Fruit fly (Drosophila melanogaster) whole organism, embryonic: ENCODE measurements around the gene Argl.

Experiments used
- B-H1 ChIP-seq: fragments of 200-800 bp; sonication (Bioruptor generic); IDR thresholded peaks from 3 replicates; pipeline ENCODE4 v1.3.6; 2022; ENCODE audit warnings: missing biosample characterization, missing genetic modification characterization
- Bteb2 ChIP-seq: fragments of 200-800 bp; sonication (Bioruptor generic); optimal IDR thresholded peaks from 2 replicates; lab custom pipeline; 2016; ENCODE audit warnings: missing biosample characterization, missing genetic modification characterization
- C15 ChIP-seq: fragments of 200-800 bp; sonication (Bioruptor generic); IDR thresholded peaks from 3 replicates; pipeline ENCODE4 v1.3.6; 2022; ENCODE audit warnings: missing biosample characterization, missing genetic modification characterization
- CG10209 ChIP-seq: fragments of 200-800 bp; sonication (Bioruptor generic); optimal IDR thresholded peaks from 3 replicates; lab custom pipeline; 2017; ENCODE audit warnings: missing biosample characterization, mild to moderate bottlenecking, missing genetic modification characterization, missing genetic modification reagents
- CG11093 ChIP-seq: fragments of 200-800 bp; sonication (Bioruptor generic); IDR thresholded peaks from 3 replicates; pipeline ENCODE4 v1.3.6; 2022; ENCODE audit warnings: missing biosample characterization, missing genetic modification characterization
- CG11695 ChIP-seq: fragments of 200-800 bp; sonication (Bioruptor generic); IDR thresholded peaks from 3 replicates; pipeline ENCODE4 v1.3.6; 2022; ENCODE audit warnings: missing biosample characterization, missing genetic modification characterization
- CG12104 ChIP-seq: fragments of 200-800 bp; sonication (Bioruptor generic); optimal IDR thresholded peaks from 3 replicates; lab custom pipeline; 2016; ENCODE audit warnings: missing biosample characterization, missing genetic modification characterization
- CG12155 ChIP-seq: fragments of 200-800 bp; sonication (Bioruptor generic); optimal IDR thresholded peaks from 3 replicates; lab custom pipeline; 2016; ENCODE audit warnings: missing biosample characterization, missing genetic modification characterization
- CG13287 ChIP-seq: fragments of 200-800 bp; sonication (Bioruptor generic); IDR thresholded peaks from 2 replicates; pipeline ENCODE4 v1.3.6; 2022; ENCODE audit warnings: missing biosample characterization, missing genetic modification characterization; ENCODE audit not compliant: partially characterized antibody
- CG13894 ChIP-seq: fragments of 200-800 bp; sonication (Bioruptor generic); optimal IDR thresholded peaks from 3 replicates; lab custom pipeline; 2018; ENCODE audit warnings: missing biosample characterization, mild to moderate bottlenecking, missing genetic modification characterization, moderate library complexity
- CG15601 ChIP-seq: fragments of 200-800 bp; sonication (Bioruptor generic); optimal IDR thresholded peaks from 3 replicates; lab custom pipeline; 2019; ENCODE audit warnings: missing biosample characterization, mild to moderate bottlenecking, missing genetic modification characterization, moderate library complexity
- CG17186 ChIP-seq: fragments of 200-800 bp; sonication (Bioruptor generic); optimal IDR thresholded peaks from 3 replicates; lab custom pipeline; 2017; ENCODE audit warnings: missing biosample characterization, missing genetic modification reagents, missing genetic modification characterization
- CG17385 ChIP-seq: fragments of 200-800 bp; sonication (Bioruptor generic); optimal IDR thresholded peaks from 3 replicates; lab custom pipeline; 2018; ENCODE audit warnings: missing biosample characterization, mild to moderate bottlenecking, missing genetic modification characterization
- CG17829 ChIP-seq: fragments of 200-800 bp; optimal IDR thresholded peaks from 2 replicates; lab custom pipeline; 2019; ENCODE audit warnings: missing biosample characterization, mild to moderate bottlenecking, missing genetic modification characterization, moderate library complexity
- CG17912 ChIP-seq: fragments of 200-800 bp; sonication (Bioruptor generic); optimal IDR thresholded peaks from 2 replicates; lab custom pipeline; 2018; ENCODE audit warnings: missing biosample characterization, mild to moderate bottlenecking, missing genetic modification characterization
- CG3065 ChIP-seq: fragments of 200-800 bp; sonication (Bioruptor generic); optimal IDR thresholded peaks from 2 replicates; lab custom pipeline; 2016; ENCODE audit warnings: missing biosample characterization, missing genetic modification characterization
- CG31441 ChIP-seq: fragments of 200-800 bp; sonication (Bioruptor generic); IDR thresholded peaks from 2 replicates; pipeline ENCODE4 v1.3.6; 2022; ENCODE audit warnings: missing biosample characterization, missing genetic modification characterization
- CG32772 ChIP-seq: fragments of 200-800 bp; sonication (Bioruptor generic); IDR thresholded peaks from 2 replicates; pipeline ENCODE4 v1.3.6; 2022; ENCODE audit warnings: missing biosample characterization, missing genetic modification characterization
- CG4617 ChIP-seq: fragments of 200-800 bp; sonication (Bioruptor generic); optimal IDR thresholded peaks from 3 replicates; lab custom pipeline; 2016; ENCODE audit warnings: missing biosample characterization, missing genetic modification characterization, borderline replicate concordance
- CG4820 ChIP-seq: fragments of 200-800 bp; sonication (Bioruptor generic); optimal IDR thresholded peaks from 3 replicates; lab custom pipeline; 2016; ENCODE audit warnings: missing biosample characterization, missing genetic modification characterization
- CG7357 ChIP-seq: fragments of 200-800 bp; sonication (Bioruptor generic); IDR thresholded peaks from 3 replicates; pipeline ENCODE4 v1.3.6; 2022; ENCODE audit warnings: missing biosample characterization, missing genetic modification characterization
- CG7928 ChIP-seq: fragments of 200-800 bp; sonication (Bioruptor generic); optimal IDR thresholded peaks from 2 replicates; lab custom pipeline; 2017; ENCODE audit warnings: missing biosample characterization, mild to moderate bottlenecking, missing genetic modification characterization
- CoRest ChIP-seq: fragments of 200-800 bp; sonication (Bioruptor generic); optimal IDR thresholded peaks from 3 replicates; lab custom pipeline; 2018; ENCODE audit warnings: missing biosample characterization, mild to moderate bottlenecking, missing genetic modification characterization, moderate library complexity
- HLH3B ChIP-seq: fragments of 200-800 bp; sonication (Bioruptor generic); IDR thresholded peaks from 2 replicates; pipeline ENCODE4 v1.3.6; 2022; ENCODE audit warnings: missing biosample characterization, missing genetic modification characterization
- Hand ChIP-seq: fragments of 200-800 bp; sonication (Bioruptor generic); optimal IDR thresholded peaks from 2 replicates; lab custom pipeline; 2017; ENCODE audit warnings: mild to moderate bottlenecking, missing biosample characterization, missing genetic modification reagents, missing genetic modification characterization
- Hmr ChIP-seq: fragments of 200-800 bp; sonication (Bioruptor generic); optimal IDR thresholded peaks from 3 replicates; lab custom pipeline; 2017; ENCODE audit warnings: mild to moderate bottlenecking, missing biosample characterization, missing genetic modification reagents, missing genetic modification characterization
- Lhr ChIP-seq: fragments of 200-800 bp; sonication (Bioruptor generic); optimal IDR thresholded peaks from 3 replicates; lab custom pipeline; 2017; ENCODE audit warnings: mild to moderate bottlenecking, missing biosample characterization, missing genetic modification reagents, missing genetic modification characterization
- Med ChIP-seq: fragments of 200-800 bp; sonication (Bioruptor generic); peaks from one replicate; lab custom pipeline; 2016; ENCODE audit warnings: missing biosample characterization, missing genetic modification characterization, mild to moderate bottlenecking, inconsistent platforms, moderate library complexity
- NFAT ChIP-seq: fragments of 200-800 bp; sonication (Bioruptor generic); IDR thresholded peaks from 2 replicates; pipeline ENCODE4 v1.3.6; 2022; ENCODE audit warnings: missing biosample characterization, missing genetic modification characterization
- Rx ChIP-seq: fragments of 200-800 bp; sonication (Bioruptor generic); IDR thresholded peaks from 2 replicates; pipeline ENCODE4 v1.3.6; 2022; ENCODE audit warnings: missing biosample characterization, missing genetic modification characterization
- Xbp1 ChIP-seq: fragments of 200-800 bp; sonication (Bioruptor generic); optimal IDR thresholded peaks from 3 replicates; lab custom pipeline; 2016; ENCODE audit warnings: missing biosample characterization, mild to moderate bottlenecking, missing genetic modification characterization
- ap ChIP-seq: fragments of 200-800 bp; sonication (Bioruptor generic); IDR thresholded peaks from 2 replicates; pipeline ENCODE4 v1.3.6; 2022; ENCODE audit warnings: missing biosample characterization, missing genetic modification characterization
- bsh ChIP-seq, 2 experiments: fragments of 200-800 bp; sonication (Bioruptor generic); optimal IDR thresholded peaks; 2 replicates each; lab custom pipeline; 2017 to 2018; ENCODE audit warnings: mild to moderate bottlenecking in 2 of 2, missing biosample characterization in 2 of 2, missing genetic modification characterization in 2 of 2, moderate library complexity in 1 of 2
- btn ChIP-seq: fragments of 200-800 bp; sonication (Bioruptor generic); optimal IDR thresholded peaks from 2 replicates; lab custom pipeline; 2016; ENCODE audit warnings: missing biosample characterization, missing genetic modification characterization
- cad ChIP-seq: fragments of >200 bp; optimal IDR thresholded peaks from 2 replicates; lab custom pipeline; 2017; ENCODE audit warnings: missing biosample characterization, missing genetic modification characterization
- cg ChIP-seq: fragments of 200-800 bp; sonication (Bioruptor generic); optimal IDR thresholded peaks from 3 replicates; lab custom pipeline; 2019; ENCODE audit warnings: missing biosample characterization, mild to moderate bottlenecking, missing genetic modification characterization, moderate library complexity
- chm ChIP-seq: fragments of 200-800 bp; sonication (Bioruptor generic); IDR thresholded peaks from 2 replicates; pipeline ENCODE4 v1.3.6; 2022; ENCODE audit warnings: missing biosample characterization, missing genetic modification characterization
- dimm ChIP-seq: fragments of 200-800 bp; sonication (Bioruptor generic); IDR thresholded peaks from 2 replicates; pipeline ENCODE4 v1.3.6; 2022; ENCODE audit warnings: missing biosample characterization, missing genetic modification characterization
- dpn ChIP-seq, 2 experiments: fragments of 200-800 bp; sonication (Bioruptor generic); optimal IDR thresholded peaks; 3 replicates each; lab custom pipeline; 2016; ENCODE audit warnings: missing biosample characterization in 2 of 2, missing genetic modification characterization in 2 of 2
- en ChIP-seq: fragments of 200-800 bp; sonication (Bioruptor generic); optimal IDR thresholded peaks from 2 replicates; lab custom pipeline; 2016; ENCODE audit warnings: missing biosample characterization, missing genetic modification characterization
- fd96Cb ChIP-seq: fragments of 200-800 bp; sonication (Bioruptor generic); optimal IDR thresholded peaks from 2 replicates; lab custom pipeline; 2018; ENCODE audit warnings: missing biosample characterization, mild to moderate bottlenecking, missing genetic modification characterization, moderate library complexity
- ham ChIP-seq: fragments of 200-800 bp; sonication (Bioruptor generic); IDR thresholded peaks from 2 replicates; pipeline ENCODE4 v1.3.6; 2022; ENCODE audit warnings: missing biosample characterization, missing genetic modification characterization
- phol ChIP-seq: fragments of 200-800 bp; sonication (Bioruptor generic); optimal IDR thresholded peaks from 3 replicates; lab custom pipeline; 2018; ENCODE audit warnings: missing biosample characterization, mild to moderate bottlenecking, missing genetic modification characterization, moderate library complexity
- prd ChIP-seq, 3 experiments: fragments of >200 bp in 2 of 3; fragments of 200-800 bp in 1 of 3; sonication (Bioruptor generic) in 1 of 3; optimal IDR thresholded peaks in 2 of 3; IDR thresholded peaks in 1 of 3; 2 replicates in 2 of 3; 3 replicates in 1 of 3; pipeline versions ENCODE4 v1.3.6 to Lab custom; 2017 to 2022; ENCODE audit warnings: missing biosample characterization in 1 of 3, missing genetic modification characterization in 1 of 3
- pros ChIP-seq: fragments of 200-800 bp; sonication (Bioruptor generic); optimal IDR thresholded peaks from 3 replicates; lab custom pipeline; 2019; ENCODE audit warnings: missing biosample characterization, mild to moderate bottlenecking, missing genetic modification characterization, moderate library complexity
- ranshi ChIP-seq: fragments of 200-800 bp; sonication (Bioruptor generic); IDR thresholded peaks from 2 replicates; pipeline ENCODE4 v1.3.6; 2022; ENCODE audit warnings: missing biosample characterization, missing genetic modification characterization
- so ChIP-seq: fragments of 200-800 bp; sonication (Bioruptor generic); IDR thresholded peaks from 3 replicates; pipeline ENCODE4 v1.3.6; 2022; ENCODE audit warnings: missing biosample characterization, missing genetic modification characterization
- ssp ChIP-seq: fragments of 200-800 bp; sonication (Bioruptor generic); IDR thresholded peaks from 2 replicates; pipeline ENCODE4 v1.3.6; 2022; ENCODE audit warnings: missing biosample characterization, missing genetic modification characterization
- stwl ChIP-seq: fragments of 200-800 bp; sonication (Bioruptor generic); optimal IDR thresholded peaks from 3 replicates; lab custom pipeline; 2018; ENCODE audit warnings: missing biosample characterization, mild to moderate bottlenecking, missing genetic modification characterization, moderate library complexity

The Argl gene

dm6 chr2L:8982584-8983302 lies 40.8 kb upstream of the Argl start (continued):
- no peak for TF ChIP-seq prd (optimal IDR thresholded peaks at IDR 0.05; lab: Kevin White, UChicago)
- no peak; the same call in 2 of the 3 replicates for TF ChIP-seq prd (GFP tag; IDR thresholded peaks at IDR 0.05; lab: Robert Waterston, UW)
- TF ChIP-seq NFAT = peak; percentile 28; the same call in 1 of the 2 replicates
- peak; percentile 89 for TF ChIP-seq Med (GFP tag; lab: Kevin White, UChicago)
- TF ChIP-seq CG11093 = 0 out of 3 replicates have a peak, but pooled peaks have one; percentile 31
- TF ChIP-seq CG12155 (GFP tag; lab: Kevin White, UChicago) = peak; percentile 29
- peak; percentile 42; the same call in 1 of the 3 replicates for TF ChIP-seq CG7357 (GFP tag; lab: Robert Waterston, UW)
- TF ChIP-seq phol = peak; percentile 41
- TF ChIP-seq Lhr (GFP tag; lab: Kevin White, UChicago) = no peak
- no peak for TF ChIP-seq Rx
- no peak for TF ChIP-seq CG17829 (tag; lab: Kevin White, UChicago)
- TF ChIP-seq Hmr (GFP tag; lab: Kevin White, UChicago) = peak; percentile 49
- TF ChIP-seq pros (GFP tag; lab: Kevin White, UChicago) = no peak
- TF ChIP-seq cg (GFP tag; lab: Kevin White, UChicago) = no peak
- peak; percentile 54; the same call in 1 of the 2 replicates for TF ChIP-seq HLH3B (GFP tag; lab: Robert Waterston, UW)
- TF ChIP-seq chm (GFP tag; lab: Robert Waterston, UW) = no peak
- TF ChIP-seq CG17912 (GFP tag; lab: Kevin White, UChicago) = no peak
- TF ChIP-seq CG17385 (GFP tag; lab: Kevin White, UChicago) = peak; percentile 47
- TF ChIP-seq Xbp1 (GFP tag; lab: Kevin White, UChicago) = peak; percentile 51
- TF ChIP-seq CG4820 (GFP tag; lab: Kevin White, UChicago) = peak; percentile 6
- TF ChIP-seq CG17186 (GFP tag; lab: Kevin White, UChicago) = no peak
- TF ChIP-seq CG13894 (tag; lab: Kevin White, UChicago) = no peak
- TF ChIP-seq CG31441 (GFP tag; lab: Robert Waterston, UW) = peak; percentile 58; the same call in 1 of the 2 replicates
- TF ChIP-seq ranshi (GFP tag; lab: Robert Waterston, UW) = 0 out of 2 replicates have a peak, but pooled peaks have one; percentile 4
- TF ChIP-seq Hand = no peak
- TF ChIP-seq btn (GFP tag; lab: Kevin White, UChicago) = no peak
- TF ChIP-seq en = no peak
- TF ChIP-seq CG7928 (GFP tag; lab: Kevin White, UChicago) = peak; percentile 4
- peak in 1 of 2 experiments; percentile 23 for TF ChIP-seq bsh (GFP tag; optimal IDR thresholded peaks at IDR 0.05; lab: Kevin White, UChicago)
- TF ChIP-seq CG10209 (GFP tag; lab: Kevin White, UChicago) = peak; percentile 59
- TF ChIP-seq Bteb2 = peak; percentile 34
- TF ChIP-seq CG13287 (GFP tag; lab: Robert Waterston, UW) = no peak
- no peak for TF ChIP-seq ham (GFP tag; lab: Robert Waterston, UW)
- TF ChIP-seq C15 (GFP tag; lab: Robert Waterston, UW) = no peak
- peak; percentile 11 for TF ChIP-seq CG12104
- no peak for TF ChIP-seq stwl (tag; lab: Kevin White, UChicago)
- peak; percentile 65 for TF ChIP-seq CoRest (tag; lab: Kevin White, UChicago)
- no peak for TF ChIP-seq CG4617
- peak; percentile 94 for TF ChIP-seq CG11695 (GFP tag; lab: Robert Waterston, UW)
- TF ChIP-seq CG15601 (tag; lab: Kevin White, UChicago) = no peak
- TF ChIP-seq dimm (GFP tag; lab: Robert Waterston, UW) = no peak
- TF ChIP-seq ap = no peak
- TF ChIP-seq dpn (GFP tag; optimal IDR thresholded peaks at IDR 0.05; lab: Kevin White, UChicago) = peak; percentile 34 to 61
- no peak for TF ChIP-seq cad
- TF ChIP-seq B-H1 (GFP tag; lab: Robert Waterston, UW) = 0 out of 3 replicates have a peak, but pooled peaks have one; percentile 24
- TF ChIP-seq so (GFP tag; lab: Robert Waterston, UW) = peak; percentile 70; the same call in 1 of the 3 replicates
- peak; percentile 41 for TF ChIP-seq fd96Cb (tag; lab: Kevin White, UChicago)
- no peak for TF ChIP-seq CG3065 (GFP tag; lab: Kevin White, UChicago)
- no peak for TF ChIP-seq CG32772 (GFP tag; lab: Robert Waterston, UW)
- no peak for TF ChIP-seq ssp (GFP tag; lab: Robert Waterston, UW)
